Worm (Caenorhabditis elegans) whole organism, L1 larva: Measurements from ENCODE around the gene C16C10.13.
A peak's percentile ranks its signal among the peaks of the same experiment; 100 is the strongest.

Experiments used
- F16B12.6 ChIP-seq: fragments of 150-350 bp; optimal IDR thresholded peaks from 2 replicates; lab custom pipeline; 2014; ENCODE audit warnings: missing biosample characterization, missing genetic modification characterization
- aha-1 ChIP-seq: fragments of 150-350 bp; optimal IDR thresholded peaks from 2 replicates; lab custom pipeline; 2014; ENCODE audit warnings: missing biosample characterization, missing genetic modification characterization
- alr-1 ChIP-seq: fragments of 200-800 bp; sonication (Bioruptor generic); optimal IDR thresholded peaks from 2 replicates; lab custom pipeline; 2018; ENCODE audit warnings: borderline replicate concordance, mild to moderate bottlenecking, missing genetic modification characterization, missing compliant biosample characterization
- aly-2 ChIP-seq: fragments of 150-350 bp; optimal IDR thresholded peaks from 2 replicates; lab custom pipeline; 2014; ENCODE audit warnings: missing biosample characterization, missing genetic modification characterization
- ama-1 ChIP-seq: fragments of 150-350 bp; optimal IDR thresholded peaks from 2 replicates; lab custom pipeline; 2014
- ceh-8 ChIP-seq: fragments of 200-800 bp; sonication (Bioruptor generic); optimal IDR thresholded peaks from 2 replicates; lab custom pipeline; 2018; ENCODE audit warnings: mild to moderate bottlenecking, missing genetic modification characterization, moderate library complexity, missing compliant biosample characterization
- ceh-82 ChIP-seq, 3 experiments: fragments of 150-350 bp in 1 of 3; sonication (generic microtip) in 2 of 3; optimal IDR thresholded peaks; 2 replicates each; lab custom pipeline; 2014 to 2017; ENCODE audit warnings: missing biosample characterization in 3 of 3, missing genetic modification characterization in 3 of 3
- ceh-88 ChIP-seq: fragments of 200-800 bp; sonication (Bioruptor generic); IDR thresholded peaks from 2 replicates; pipeline ENCODE4 v1.3.6; 2022; ENCODE audit warnings: missing genetic modification characterization, missing compliant biosample characterization
- efl-3 ChIP-seq: fragments of 200-800 bp; sonication (Bioruptor generic); optimal IDR thresholded peaks from 2 replicates; lab custom pipeline; 2018; ENCODE audit warnings: mild to moderate bottlenecking, missing genetic modification characterization, missing compliant biosample characterization
- egl-27 ChIP-seq, 2 experiments: fragments of 150-350 bp in 1 of 2; sonication (generic microtip); optimal IDR thresholded peaks; 3 replicates each; lab custom pipeline; 2017 to 2018; ENCODE audit warnings: missing biosample characterization in 2 of 2, missing genetic modification characterization in 2 of 2, missing genetic modification reagents in 2 of 2
- elt-2 ChIP-seq: sonication (generic microtip); optimal IDR thresholded peaks from 2 replicates; lab custom pipeline; 2016; ENCODE audit warnings: missing genetic modification characterization, mild to moderate bottlenecking, inconsistent platforms, missing compliant biosample characterization, missing genetic modification reagents
- fos-1 ChIP-seq: fragments of 150-350 bp; optimal IDR thresholded peaks from 2 replicates; lab custom pipeline; 2014; ENCODE audit warnings: missing biosample characterization, missing genetic modification characterization
- grh-1 ChIP-seq: fragments of 200-800 bp; sonication (Bioruptor generic); IDR thresholded peaks from 2 replicates; pipeline ENCODE4 v1.3.6; 2022; ENCODE audit warnings: missing genetic modification reagents, missing genetic modification characterization, missing compliant biosample characterization
- hlh-17 ChIP-seq: fragments of 200-800 bp; sonication (Bioruptor generic); optimal IDR thresholded peaks from 2 replicates; lab custom pipeline; 2018; ENCODE audit warnings: missing genetic modification characterization, mild to moderate bottlenecking, missing compliant biosample characterization, moderate library complexity, borderline replicate concordance
- hpl-2 ChIP-seq: fragments of 150-350 bp; optimal IDR thresholded peaks from 2 replicates; lab custom pipeline; 2014; ENCODE audit warnings: missing biosample characterization, missing genetic modification reagents, missing genetic modification characterization
- irx-1 ChIP-seq: sonication (generic microtip); optimal IDR thresholded peaks from 2 replicates; lab custom pipeline; 2016; ENCODE audit warnings: missing genetic modification characterization, missing compliant biosample characterization
- isw-1 ChIP-seq: fragments of 200-800 bp; sonication (Bioruptor generic); IDR thresholded peaks from 2 replicates; pipeline ENCODE4 v1.3.6; 2022; ENCODE audit warnings: missing genetic modification characterization, missing compliant biosample characterization
- jun-1 ChIP-seq: fragments of 150-350 bp; optimal IDR thresholded peaks from 2 replicates; lab custom pipeline; 2014; ENCODE audit warnings: missing biosample characterization, missing genetic modification reagents, missing genetic modification characterization
- lin-15B ChIP-seq: fragments of 150-350 bp; sonication (generic microtip); optimal IDR thresholded peaks from 3 replicates; lab custom pipeline; 2014; ENCODE audit warnings: missing biosample characterization, missing genetic modification characterization
- lin-39 ChIP-seq: fragments of 150-350 bp; optimal IDR thresholded peaks from 2 replicates; lab custom pipeline; 2014; ENCODE audit warnings: missing biosample characterization, missing genetic modification reagents, missing genetic modification characterization
- lir-3 ChIP-seq: sonication (generic microtip); optimal IDR thresholded peaks from 2 replicates; lab custom pipeline; 2016; ENCODE audit warnings: mild to moderate bottlenecking, missing genetic modification characterization, moderate library complexity, missing compliant biosample characterization; ENCODE audit not compliant: poor library complexity
- lsy-2 ChIP-seq, 2 experiments: fragments of 150-350 bp; optimal IDR thresholded peaks; 2 replicates each; lab custom pipeline; 2014; ENCODE audit warnings: missing biosample characterization in 2 of 2, missing genetic modification characterization in 2 of 2
- mab-9 ChIP-seq: fragments of 200-800 bp; sonication (Bioruptor generic); IDR thresholded peaks from 2 replicates; pipeline ENCODE4 v1.3.6; 2022; ENCODE audit warnings: missing genetic modification reagents, missing genetic modification characterization, missing compliant biosample characterization
- mdl-1 ChIP-seq, 2 experiments: fragments of 150-350 bp; optimal IDR thresholded peaks; 2 replicates each; lab custom pipeline; 2014 to 2017; ENCODE audit warnings: missing biosample characterization in 2 of 2, missing genetic modification characterization in 2 of 2, inconsistent platforms in 1 of 2
- mep-1 ChIP-seq: fragments of 150-350 bp; optimal IDR thresholded peaks from 2 replicates; lab custom pipeline; 2014; ENCODE audit warnings: missing biosample characterization, missing genetic modification characterization
- nhr-11 ChIP-seq: fragments of 150-350 bp; optimal IDR thresholded peaks from 2 replicates; lab custom pipeline; 2014; ENCODE audit warnings: missing biosample characterization, missing genetic modification characterization
- nhr-12 ChIP-seq: sonication (generic microtip); optimal IDR thresholded peaks from 2 replicates; lab custom pipeline; 2017; ENCODE audit warnings: missing biosample characterization, missing genetic modification characterization
- nhr-19 ChIP-seq: fragments of 200-800 bp; sonication (Bioruptor generic); conservative IDR thresholded peaks from 2 replicates; pipeline ENCODE4 v1.3.6; 2022; ENCODE audit warnings: missing genetic modification characterization, missing compliant biosample characterization
- nhr-20 ChIP-seq: sonication (generic microtip); optimal IDR thresholded peaks from 2 replicates; lab custom pipeline; 2016; ENCODE audit warnings: mild to moderate bottlenecking, missing genetic modification characterization, missing compliant biosample characterization
- nhr-237 ChIP-seq: fragments of 150-350 bp; optimal IDR thresholded peaks from 2 replicates; lab custom pipeline; 2014; ENCODE audit warnings: missing biosample characterization, missing genetic modification characterization
- nhr-47 ChIP-seq: sonication (generic microtip); optimal IDR thresholded peaks from 2 replicates; lab custom pipeline; 2016; ENCODE audit warnings: mild to moderate bottlenecking, missing genetic modification characterization, moderate library complexity, missing compliant biosample characterization
- nhr-71 ChIP-seq: sonication (generic microtip); optimal IDR thresholded peaks from 2 replicates; lab custom pipeline; 2016; ENCODE audit warnings: mild to moderate bottlenecking, missing genetic modification characterization, moderate library complexity, missing compliant biosample characterization
- nhr-76 ChIP-seq: sonication (generic microtip); optimal IDR thresholded peaks from 2 replicates; lab custom pipeline; 2017; ENCODE audit warnings: missing biosample characterization, missing genetic modification characterization
- nhr-77 ChIP-seq: fragments of 150-350 bp; optimal IDR thresholded peaks from 2 replicates; lab custom pipeline; 2014; ENCODE audit warnings: missing biosample characterization, missing genetic modification characterization
- nhr-84 ChIP-seq: sonication (generic microtip); optimal IDR thresholded peaks from 2 replicates; lab custom pipeline; 2017; ENCODE audit warnings: missing biosample characterization, missing genetic modification characterization
- nhr-90 ChIP-seq: sonication (generic microtip); optimal IDR thresholded peaks from 2 replicates; lab custom pipeline; 2016; ENCODE audit warnings: mild to moderate bottlenecking, missing genetic modification characterization, missing compliant biosample characterization; ENCODE audit not compliant: poor library complexity
- pax-3 ChIP-seq: fragments of 200-800 bp; sonication (Bioruptor generic); optimal IDR thresholded peaks from 2 replicates; lab custom pipeline; 2018; ENCODE audit warnings: mild to moderate bottlenecking, missing genetic modification characterization, moderate library complexity, missing compliant biosample characterization
- rnt-1 ChIP-seq: sonication (generic microtip); optimal IDR thresholded peaks from 2 replicates; lab custom pipeline; 2016; ENCODE audit warnings: mild to moderate bottlenecking, missing genetic modification characterization, moderate library complexity, missing compliant biosample characterization
- skn-1 ChIP-seq: fragments of 150-350 bp; optimal IDR thresholded peaks from 2 replicates; lab custom pipeline; 2014; ENCODE audit warnings: missing biosample characterization, missing genetic modification characterization
- snpc-4 ChIP-seq: fragments of 150-350 bp; optimal IDR thresholded peaks from 2 replicates; lab custom pipeline; 2014; ENCODE audit warnings: missing biosample characterization, missing genetic modification characterization
- snu-23 ChIP-seq: sonication (generic microtip); optimal IDR thresholded peaks from 2 replicates; lab custom pipeline; 2016; ENCODE audit warnings: missing genetic modification characterization, missing compliant biosample characterization
- sptf-1 ChIP-seq: fragments of 150-350 bp; optimal IDR thresholded peaks from 2 replicates; lab custom pipeline; 2014; ENCODE audit warnings: missing biosample characterization, missing genetic modification characterization
- sup-37 ChIP-seq: fragments of 200-800 bp; sonication (Bioruptor generic); optimal IDR thresholded peaks from 2 replicates; lab custom pipeline; 2018; ENCODE audit warnings: mild to moderate bottlenecking, missing genetic modification characterization, missing compliant biosample characterization
- swsn-7 ChIP-seq: sonication (generic microtip); optimal IDR thresholded peaks from 2 replicates; lab custom pipeline; 2016; ENCODE audit warnings: missing genetic modification characterization, missing compliant biosample characterization
- unc-130 ChIP-seq: fragments of 150-350 bp; optimal IDR thresholded peaks from 2 replicates; lab custom pipeline; 2017; ENCODE audit warnings: missing biosample characterization, missing genetic modification characterization, inconsistent platforms
- unc-30 ChIP-seq: sonication (generic microtip); optimal IDR thresholded peaks from 2 replicates; lab custom pipeline; 2017; ENCODE audit warnings: missing biosample characterization, missing genetic modification characterization
- unc-86 ChIP-seq: sonication (generic microtip); optimal IDR thresholded peaks from 2 replicates; lab custom pipeline; 2016; ENCODE audit warnings: missing genetic modification characterization, missing compliant biosample characterization
- unc-98 ChIP-seq: fragments of 200-800 bp; sonication (Bioruptor generic); IDR thresholded peaks from 2 replicates; pipeline ENCODE4 v1.3.6; 2022; ENCODE audit warnings: missing genetic modification characterization, missing compliant biosample characterization
- zip-4 ChIP-seq: fragments of 200-800 bp; sonication (Bioruptor generic); optimal IDR thresholded peaks from 2 replicates; lab custom pipeline; 2018; ENCODE audit warnings: mild to moderate bottlenecking, missing genetic modification characterization, moderate library complexity, missing compliant biosample characterization
- ztf-11 ChIP-seq, 2 experiments: sonication (generic microtip); optimal IDR thresholded peaks; 2 replicates each; lab custom pipeline; 2016 to 2017; ENCODE audit warnings: missing genetic modification characterization in 2 of 2, missing biosample characterization in 1 of 2, missing compliant biosample characterization in 1 of 2

C16C10.13 gene

DNA sequence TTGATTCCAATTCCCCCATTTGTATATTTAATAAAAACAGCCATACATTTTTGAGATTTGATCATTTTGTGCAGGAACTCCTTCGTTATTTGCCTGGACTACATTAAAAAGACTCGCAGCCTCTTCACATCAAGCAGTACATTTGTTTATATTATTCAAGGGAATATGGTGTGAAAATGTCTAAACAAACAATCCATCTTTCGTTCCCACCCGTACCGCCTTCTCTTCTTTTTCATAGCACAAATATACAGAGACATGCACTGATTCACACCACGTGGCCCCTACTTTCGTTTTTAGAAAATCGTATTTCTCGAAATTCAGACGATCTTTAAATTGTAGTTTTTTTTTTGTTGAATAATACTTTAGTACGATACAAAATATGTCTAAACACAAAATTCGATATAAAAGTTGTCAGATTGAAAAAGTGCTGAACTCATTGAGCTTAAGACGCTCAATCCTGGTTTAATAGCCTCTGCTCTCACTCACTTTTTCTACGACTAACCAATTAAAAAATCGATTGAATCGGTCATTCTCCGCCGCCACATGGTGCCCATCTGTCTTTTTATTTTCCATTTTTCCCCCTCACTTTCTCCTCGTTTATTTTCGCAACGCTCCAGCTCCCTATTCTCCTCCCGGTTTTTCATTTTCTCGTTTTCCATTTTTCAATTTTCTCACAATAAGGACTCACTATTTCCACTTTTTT is 19.2 kb downstream of the C16C10.13 start (continued):
- TF ChIP-seq ceh-82 (tag; optimal IDR thresholded peaks at IDR 0.05; lab: Kevin White, UChicago) (no peak), snpc-4 (tag; lab: Kevin White, UChicago) (no peak), skn-1 (tag; lab: Kevin White, UChicago) (no peak), nhr-20 (peak; percentile 37), nhr-47 (tag; lab: Kevin White, UChicago) (peak; percentile 59), F16B12.6 (tag; lab: Kevin White, UChicago) (no peak), isw-1 (GFP tag; lab: Robert Waterston, UW) (no peak), jun-1 (tag; lab: Kevin White, UChicago) (no peak), fos-1 (peak; percentile 35), nhr-90 (tag; lab: Kevin White, UChicago) (peak; percentile 63), unc-98 (GFP tag; lab: Robert Waterston, UW) (no peak), lir-3 (tag; lab: Kevin White, UChicago) (peak; percentile 11), lin-39 (tag; lab: Kevin White, UChicago) (no peak), lsy-2 (tag; optimal IDR thresholded peaks at IDR 0.05; lab: Kevin White, UChicago) (peak; percentile 2 to 51), lin-15B (tag; lab: Kevin White, UChicago) (no peak), pax-3 (peak; percentile 45), unc-130 (tag; lab: Kevin White, UChicago) (peak; percentile 13), nhr-12 (tag; lab: Kevin White, UChicago) (no peak), rnt-1 (tag; lab: Kevin White, UChicago) (peak; percentile 53), sptf-1 (no peak), ama-1 (lab: Kevin White, UChicago) (peak; percentile 95), alr-1 (no peak), aly-2 (tag; lab: Kevin White, UChicago) (peak; percentile 94), aha-1 (no peak), unc-30 (no peak), hlh-17 (GFP tag; lab: Kevin White, UChicago) (peak; percentile 5), irx-1 (tag; lab: Kevin White, UChicago) (peak; percentile 35), efl-3 (GFP tag; lab: Kevin White, UChicago) (no peak), ztf-11 (tag; optimal IDR thresholded peaks at IDR 0.05; lab: Kevin White, UChicago) (no peak), egl-27 (tag; optimal IDR thresholded peaks at IDR 0.05; lab: Kevin White, UChicago) (no peak), nhr-76 (tag; lab: Kevin White, UChicago) (no peak), sup-37 (GFP tag; lab: Kevin White, UChicago) (peak; percentile 41), ceh-8 (peak; percentile 44), nhr-237 (no peak), hpl-2 (GFP tag; lab: Kevin White, UChicago) (peak; percentile 39), swsn-7 (tag; lab: Kevin White, UChicago) (peak; percentile 21), snu-23 (GFP tag; lab: Kevin White, UChicago) (peak; percentile 49)

DNA sequence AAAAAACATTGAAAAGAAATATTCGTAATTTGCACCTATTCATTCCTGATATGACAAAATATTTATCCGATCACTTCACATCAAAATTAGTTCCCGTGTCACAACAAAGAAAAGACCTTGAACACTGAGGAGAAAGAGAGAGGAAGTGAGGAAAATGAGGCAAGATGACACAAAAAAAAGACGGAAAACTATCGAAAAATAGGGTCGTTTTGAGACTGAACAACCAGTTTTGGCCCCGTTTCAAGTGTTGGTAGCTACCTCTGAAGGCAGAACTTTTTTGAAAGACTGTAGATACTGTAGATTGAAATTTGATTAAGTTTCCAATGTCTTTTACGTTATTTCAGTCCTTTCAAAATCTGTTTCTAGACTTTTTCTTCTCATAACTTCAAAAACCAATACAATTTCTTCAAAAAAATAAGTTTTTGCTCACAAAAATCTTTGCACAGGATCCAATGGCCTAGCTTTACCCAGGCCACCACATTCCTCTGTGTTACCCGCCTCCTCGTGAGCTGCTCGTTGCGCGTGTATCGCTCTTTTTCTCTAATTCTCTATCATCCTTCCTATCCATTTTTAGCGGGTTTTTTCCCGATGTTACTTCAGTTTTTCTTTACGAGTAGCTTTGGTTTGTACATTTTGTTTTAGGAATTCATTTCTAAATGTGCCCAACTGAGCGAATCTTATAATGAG is 20.2 kb downstream of the C16C10.13 start:
- TF ChIP-seq unc-86 (tag; lab: Kevin White, UChicago) (peak; percentile 73), sup-37 (GFP tag; lab: Kevin White, UChicago) (no peak), ceh-88 (peak; percentile 38; the same call in 1 of the 2 replicates), zip-4 (GFP tag; lab: Kevin White, UChicago) (peak; percentile 15), rnt-1 (tag; lab: Kevin White, UChicago) (peak; percentile 92), nhr-77 (tag; lab: Kevin White, UChicago) (peak; percentile 2), mdl-1 (tag; optimal IDR thresholded peaks at IDR 0.05; lab: Kevin White, UChicago) (peak; percentile 63 to 90), mab-9 (GFP tag; lab: Robert Waterston, UW) (no peak), nhr-71 (tag; lab: Kevin White, UChicago) (peak; percentile 84), nhr-47 (tag; lab: Kevin White, UChicago) (peak; percentile 66), nhr-11 (tag; lab: Kevin White, UChicago) (no peak), nhr-19 (GFP tag; lab: Robert Waterston, UW) (peak; percentile 56), pax-3 (peak; percentile 64), mep-1 (tag; lab: Kevin White, UChicago) (peak; percentile 56), elt-2 (tag; lab: Kevin White, UChicago) (no peak), nhr-84 (tag; lab: Kevin White, UChicago) (no peak), snpc-4 (tag; lab: Kevin White, UChicago) (peak; percentile 51), lir-3 (tag; lab: Kevin White, UChicago) (peak; percentile 88), grh-1 (GFP tag; lab: Robert Waterston, UW) (no peak)
